Worm (Caenorhabditis elegans) whole organism, L3 larva: ENCODE results near the gene zyg-9.

Experiments
- R02D3.7 ChIP-seq: fragments of 150-350 bp; optimal IDR thresholded peaks from 2 replicates; lab custom pipeline; 2014; ENCODE audit warnings: missing biosample characterization, missing genetic modification characterization
- ama-1 ChIP-seq: fragments of 150-350 bp; optimal IDR thresholded peaks from 2 replicates; lab custom pipeline; 2018
- ceh-82 ChIP-seq: fragments of 150-350 bp; optimal IDR thresholded peaks from 2 replicates; lab custom pipeline; 2014; ENCODE audit warnings: missing biosample characterization, missing genetic modification characterization
- ceh-9 ChIP-seq: sonication (generic microtip); optimal IDR thresholded peaks from 2 replicates; lab custom pipeline; 2018; ENCODE audit warnings: missing biosample characterization, missing genetic modification characterization
- daf-12 ChIP-seq: fragments of 150-350 bp; optimal IDR thresholded peaks from 2 replicates; lab custom pipeline; 2014; ENCODE audit warnings: missing biosample characterization, missing genetic modification reagents, missing genetic modification characterization
- egl-27 ChIP-seq: sonication (generic microtip); optimal IDR thresholded peaks from 4 replicates; lab custom pipeline; 2017; ENCODE audit warnings: missing biosample characterization, missing genetic modification reagents, missing genetic modification characterization
- egl-5 ChIP-seq: fragments of 150-350 bp; optimal IDR thresholded peaks from 2 replicates; lab custom pipeline; 2017; ENCODE audit warnings: missing biosample characterization, missing genetic modification reagents, missing genetic modification characterization, inconsistent platforms
- elt-1 ChIP-seq: fragments of 150-350 bp; optimal IDR thresholded peaks from 2 replicates; lab custom pipeline; 2014; ENCODE audit warnings: missing biosample characterization, missing genetic modification characterization
- elt-2 ChIP-seq: sonication (generic microtip); optimal IDR thresholded peaks from 2 replicates; lab custom pipeline; 2016; ENCODE audit warnings: missing genetic modification reagents, mild to moderate bottlenecking, missing genetic modification characterization, missing compliant biosample characterization
- fkh-10 ChIP-seq: sonication (generic microtip); optimal IDR thresholded peaks from 2 replicates; lab custom pipeline; 2017; ENCODE audit warnings: missing biosample characterization, missing genetic modification reagents, missing genetic modification characterization
- fkh-2 ChIP-seq: fragments of 150-350 bp; optimal IDR thresholded peaks from 2 replicates; lab custom pipeline; 2014; ENCODE audit warnings: missing biosample characterization, missing genetic modification reagents, missing genetic modification characterization
- fos-1 ChIP-seq: fragments of 150-350 bp; optimal IDR thresholded peaks from 2 replicates; lab custom pipeline; 2014; ENCODE audit warnings: missing biosample characterization, missing genetic modification characterization
- hmg-11 ChIP-seq: sonication (generic microtip); optimal IDR thresholded peaks from 2 replicates; lab custom pipeline; 2016; ENCODE audit warnings: missing genetic modification characterization, missing compliant biosample characterization
- jun-1 ChIP-seq: fragments of 150-350 bp; optimal IDR thresholded peaks from 2 replicates; lab custom pipeline; 2014; ENCODE audit warnings: missing biosample characterization, missing genetic modification reagents, missing genetic modification characterization
- lsy-12 ChIP-seq: sonication (generic microtip); optimal IDR thresholded peaks from 2 replicates; lab custom pipeline; 2016; ENCODE audit warnings: mild to moderate bottlenecking, missing genetic modification characterization, missing compliant biosample characterization
- mdl-1 ChIP-seq: fragments of 150-350 bp; optimal IDR thresholded peaks from 2 replicates; lab custom pipeline; 2014; ENCODE audit warnings: missing biosample characterization, missing genetic modification characterization
- mml-1 ChIP-seq: fragments of 150-350 bp; sonication (generic microtip); optimal IDR thresholded peaks from 3 replicates; lab custom pipeline; 2014; ENCODE audit warnings: missing biosample characterization, missing genetic modification characterization
- nfya-1 ChIP-seq: sonication (generic microtip); optimal IDR thresholded peaks from 2 replicates; lab custom pipeline; 2017; ENCODE audit warnings: missing genetic modification characterization, mild to moderate bottlenecking, missing compliant biosample characterization, antibody characterized with exemption, moderate library complexity; ENCODE audit not compliant: insufficient read depth
- nhr-11 ChIP-seq: fragments of 150-350 bp; optimal IDR thresholded peaks from 2 replicates; lab custom pipeline; 2014; ENCODE audit warnings: missing biosample characterization, missing genetic modification characterization
- nhr-12 ChIP-seq: fragments of 150-350 bp; optimal IDR thresholded peaks from 2 replicates; lab custom pipeline; 2014; ENCODE audit warnings: missing biosample characterization, missing genetic modification characterization
- nhr-23 ChIP-seq: fragments of 150-350 bp; optimal IDR thresholded peaks from 2 replicates; lab custom pipeline; 2014; ENCODE audit warnings: missing biosample characterization, missing genetic modification reagents, missing genetic modification characterization
- nhr-237 ChIP-seq: fragments of 150-350 bp; optimal IDR thresholded peaks from 2 replicates; lab custom pipeline; 2014; ENCODE audit warnings: missing biosample characterization, missing genetic modification characterization
- nhr-25 ChIP-seq: sonication (generic microtip); optimal IDR thresholded peaks from 2 replicates; lab custom pipeline; 2017; ENCODE audit warnings: missing biosample characterization, missing genetic modification characterization
- nhr-28 ChIP-seq: fragments of 150-350 bp; optimal IDR thresholded peaks from 2 replicates; lab custom pipeline; 2014; ENCODE audit warnings: missing biosample characterization, missing genetic modification characterization
- nhr-43 ChIP-seq: sonication (generic microtip); optimal IDR thresholded peaks from 2 replicates; lab custom pipeline; 2016; ENCODE audit warnings: mild to moderate bottlenecking, missing genetic modification characterization, missing compliant biosample characterization; ENCODE audit not compliant: poor library complexity, severe bottlenecking
- nhr-76 ChIP-seq: fragments of 150-350 bp; sonication (generic microtip); optimal IDR thresholded peaks from 5 replicates; lab custom pipeline; 2014; ENCODE audit warnings: missing biosample characterization, missing genetic modification characterization
- nhr-77 ChIP-seq: fragments of 150-350 bp; optimal IDR thresholded peaks from 2 replicates; lab custom pipeline; 2014; ENCODE audit warnings: missing biosample characterization, missing genetic modification characterization
- pha-4 ChIP-seq: fragments of 150-350 bp; optimal IDR thresholded peaks from 2 replicates; lab custom pipeline; 2014; ENCODE audit warnings: missing biosample characterization, missing genetic modification reagents, missing genetic modification characterization
- sea-2 ChIP-seq: fragments of 150-350 bp; sonication (generic microtip); optimal IDR thresholded peaks from 4 replicates; lab custom pipeline; 2014; ENCODE audit warnings: missing biosample characterization, missing genetic modification reagents, missing genetic modification characterization
- skn-1 ChIP-seq: fragments of 150-350 bp; optimal IDR thresholded peaks from 2 replicates; lab custom pipeline; 2014; ENCODE audit warnings: missing biosample characterization, missing genetic modification characterization
- snpc-4 ChIP-seq: fragments of 150-350 bp; optimal IDR thresholded peaks from 2 replicates; lab custom pipeline; 2014; ENCODE audit warnings: missing biosample characterization, missing genetic modification characterization
- tbx-2 ChIP-seq: sonication (generic microtip); optimal IDR thresholded peaks from 2 replicates; lab custom pipeline; 2016; ENCODE audit warnings: mild to moderate bottlenecking, missing genetic modification characterization, missing compliant biosample characterization
- unc-39 ChIP-seq: sonication (generic microtip); optimal IDR thresholded peaks from 4 replicates; lab custom pipeline; 2017; ENCODE audit warnings: missing biosample characterization, missing genetic modification characterization
- unc-62 ChIP-seq: fragments of 150-350 bp; sonication (generic microtip); optimal IDR thresholded peaks from 4 replicates; lab custom pipeline; 2014; ENCODE audit warnings: missing biosample characterization, missing genetic modification reagents, missing genetic modification characterization
- zag-1 ChIP-seq: fragments of 150-350 bp; optimal IDR thresholded peaks from 2 replicates; lab custom pipeline; 2014; ENCODE audit warnings: missing biosample characterization, missing genetic modification characterization
- ztf-4 ChIP-seq: fragments of 150-350 bp; optimal IDR thresholded peaks from 2 replicates; lab custom pipeline; 2014; ENCODE audit warnings: missing biosample characterization, missing genetic modification characterization

The zyg-9 gene

ce11 chrII:8464448-8464898, 6.9 kb downstream of the zyg-9 start, which contains the start of gene fars-3 (continued):
- TF ChIP-seq elt-2 (tag; lab: Kevin White, UChicago) (peak; percentile 22), nhr-43 (peak; percentile 6), tbx-2 (tag; lab: Kevin White, UChicago) (no peak), fos-1 (tag; lab: Kevin White, UChicago) (no peak), jun-1 (no peak)

- TF ChIP-seq zag-1 (tag; lab: Kevin White, UChicago), result no peak
- peak; percentile 8 for TF ChIP-seq ama-1 (lab: Kevin White, UChicago)
Measured at ce11 chrII:8466874-8467273, 9.3 kb downstream of the zyg-9 start, which contains the start of gene F22B5.10. Gene F22B5.10, plus strand, starts transcription at chrII:8467174.

- TF ChIP-seq ceh-82 (tag; lab: Kevin White, UChicago), result no peak
- no peak for TF ChIP-seq hmg-11 (tag; lab: Kevin White, UChicago)
- TF ChIP-seq ama-1 (lab: Kevin White, UChicago), result no peak
- no peak for TF ChIP-seq fkh-2
- no peak for TF ChIP-seq ceh-9
- TF ChIP-seq nhr-28 (tag; lab: Kevin White, UChicago), result no peak
- no peak for TF ChIP-seq nhr-12 (tag; lab: Kevin White, UChicago)
- no peak for TF ChIP-seq mdl-1 (tag; lab: Kevin White, UChicago)
- no peak for TF ChIP-seq egl-27 (tag; lab: Kevin White, UChicago)
- no peak for TF ChIP-seq snpc-4
- no peak for TF ChIP-seq unc-39 (tag; lab: Kevin White, UChicago)
- no peak for TF ChIP-seq skn-1 (tag; lab: Kevin White, UChicago)
- no peak for TF ChIP-seq tbx-2 (tag; lab: Kevin White, UChicago)
- no peak for TF ChIP-seq pha-4 (tag; lab: Kevin White, UChicago)
- TF ChIP-seq nfya-1 (tag; lab: Kevin White, UChicago), result no peak
- no peak for TF ChIP-seq daf-12
- no peak for TF ChIP-seq nhr-25 (tag; lab: Kevin White, UChicago)
- no peak for TF ChIP-seq ztf-4
- no peak for TF ChIP-seq nhr-23 (tag; lab: Kevin White, UChicago)
- no peak for TF ChIP-seq jun-1
Measured at ce11 chrII:8467809-8468208, 10.2 kb downstream of the zyg-9 start, which contains the start of gene M05D6.2. Gene M05D6.2, plus strand, starts transcription at chrII:8468109.

ce11 chrII:8471139-8471538, 13.5 kb downstream of the zyg-9 start, which contains the start of gene M05D6.8:
Gene M05D6.8, minus strand, starts transcription at chrII:8471239.
- TF ChIP-seq mml-1 (no peak), ceh-82 (tag; lab: Kevin White, UChicago) (no peak), tbx-2 (tag; lab: Kevin White, UChicago) (no peak)

- TF ChIP-seq nhr-237 (no peak), R02D3.7 (tag; lab: Kevin White, UChicago) (no peak), pha-4 (tag; lab: Kevin White, UChicago) (no peak), egl-5 (tag; lab: Kevin White, UChicago) (no peak), ceh-9 (no peak), mdl-1 (tag; lab: Kevin White, UChicago) (no peak), unc-62 (GFP tag; lab: Kevin White, UChicago) (no peak), fkh-10 (GFP tag; lab: Kevin White, UChicago) (no peak), nhr-23 (tag; lab: Kevin White, UChicago) (no peak), nfya-1 (tag; lab: Kevin White, UChicago) (no peak), ama-1 (lab: Kevin White, UChicago) (no peak), jun-1 (no peak), nhr-76 (tag; lab: Kevin White, UChicago) (no peak), elt-1 (tag; lab: Kevin White, UChicago) (no peak)
- TF ChIP-seq, all 47 proteins: peak for 0
Measured at ce11 chrII:8472916-8473315, 15.3 kb downstream of the zyg-9 start.

ce11 chrII:8475306-8475822, 17.7 kb downstream of the zyg-9 start, which contains the start of the genes M05D6.1 and M05D6.3:
Gene M05D6.1, minus strand, starts transcription at chrII:8475406.
Gene M05D6.3, plus strand, starts transcription at chrII:8475772.
- TF ChIP-seq jun-1 (no peak), elt-1 (tag; lab: Kevin White, UChicago) (no peak), nhr-11 (tag; lab: Kevin White, UChicago) (no peak), mml-1 (no peak), elt-2 (tag; lab: Kevin White, UChicago) (no peak), sea-2 (GFP tag; lab: Kevin White, UChicago) (no peak), ceh-82 (tag; lab: Kevin White, UChicago) (no peak), nhr-28 (tag; lab: Kevin White, UChicago) (no peak), zag-1 (tag; lab: Kevin White, UChicago) (no peak), nhr-43 (no peak), nhr-77 (tag; lab: Kevin White, UChicago) (no peak), lsy-12 (tag; lab: Kevin White, UChicago) (no peak), nhr-25 (tag; lab: Kevin White, UChicago) (no peak)
